Worm (Caenorhabditis elegans) whole organism, late embryonic: ENCODE data around the gene F58F9.3.

Experiments
- ama-1 ChIP-seq: fragments of 150-350 bp; optimal IDR thresholded peaks from 2 replicates; lab custom pipeline; 2014
- ceh-45 ChIP-seq: fragments of 200-800 bp; sonication (Bioruptor generic); IDR thresholded peaks from 2 replicates; pipeline ENCODE4 v1.3.6; 2022; ENCODE audit warnings: missing genetic modification reagents, missing genetic modification characterization, missing compliant biosample characterization
- pha-4 ChIP-seq: fragments of 150-350 bp; optimal IDR thresholded peaks from 2 replicates; lab custom pipeline; 2018; ENCODE audit warnings: missing biosample characterization, missing genetic modification reagents, missing genetic modification characterization
- sox-4 ChIP-seq: sonication (generic microtip); optimal IDR thresholded peaks from 2 replicates; lab custom pipeline; 2017; ENCODE audit warnings: mild to moderate bottlenecking, missing genetic modification characterization, inconsistent platforms, missing compliant biosample characterization
- syd-9 ChIP-seq: sonication (generic microtip); optimal IDR thresholded peaks from 2 replicates; lab custom pipeline; 2016; ENCODE audit warnings: mild to moderate bottlenecking, missing genetic modification characterization, moderate library complexity, missing compliant biosample characterization

DNA sequence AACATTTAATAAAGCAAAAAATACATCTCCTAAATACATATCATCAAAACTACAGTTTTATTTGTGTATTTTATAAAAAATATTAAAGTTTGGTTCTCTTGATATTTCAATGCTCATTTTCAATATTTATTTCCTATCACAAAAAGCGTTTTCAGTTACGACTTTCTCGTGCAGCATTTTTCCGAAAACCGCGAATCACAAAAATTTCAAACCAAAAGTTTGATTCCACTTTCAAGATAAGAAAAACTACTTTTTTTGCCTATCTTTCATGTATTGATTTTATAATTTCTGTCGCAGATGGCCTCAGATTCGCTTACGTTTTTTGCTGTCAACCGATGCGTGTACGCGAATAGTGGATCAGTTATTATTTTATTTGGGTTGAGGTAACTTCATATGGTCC is 13.6 kb upstream of the F58F9.3 start, which contains the start of gene C49A9.4:
- TF ChIP-seq ceh-45 (GFP tag; lab: Robert Waterston, UW) (no peak), ama-1 (lab: Kevin White, UChicago) (no peak), syd-9 (tag; lab: Kevin White, UChicago) (no peak), pha-4 (tag; lab: Kevin White, UChicago) (no peak), sox-4 (tag; lab: Kevin White, UChicago) (no peak)
